Fruit fly (Drosophila melanogaster) whole organism, wandering third instar larva: ENCODE results near the gene CG7215.

Source experiments
- Abd-B ChIP-seq: fragments of >200 bp; optimal IDR thresholded peaks from 2 replicates; lab custom pipeline; 2017; ENCODE audit warnings: missing biosample characterization, missing genetic modification characterization
- CG32264 ChIP-seq: fragments of 200-800 bp; sonication (Bioruptor generic); optimal IDR thresholded peaks from 2 replicates; lab custom pipeline; 2016; ENCODE audit warnings: missing biosample characterization, missing genetic modification characterization
- CG9705 ChIP-seq: fragments of 200-800 bp; sonication (Bioruptor generic); optimal IDR thresholded peaks from 2 replicates; lab custom pipeline; 2018; ENCODE audit warnings: missing biosample characterization, mild to moderate bottlenecking, missing genetic modification characterization
- CrebA ChIP-seq: fragments of 200-800 bp; sonication (Bioruptor generic); optimal IDR thresholded peaks from 2 replicates; lab custom pipeline; 2016; ENCODE audit warnings: missing biosample characterization, mild to moderate bottlenecking, missing genetic modification characterization, borderline replicate concordance
- Dfd ChIP-seq: fragments of >200 bp; optimal IDR thresholded peaks from 2 replicates; lab custom pipeline; 2017; ENCODE audit warnings: missing biosample characterization, missing genetic modification characterization
- Dif ChIP-seq: fragments of 200-275, 200-300 bp; sonication (Bioruptor generic); optimal IDR thresholded peaks from 2 replicates; lab custom pipeline; 2018; ENCODE audit warnings: missing biosample characterization, missing genetic modification characterization; ENCODE audit not compliant: partially characterized antibody
- GATAd ChIP-seq: sonication (Bioruptor generic); optimal IDR thresholded peaks from 2 replicates; lab custom pipeline; 2016; ENCODE audit warnings: missing biosample characterization, missing genetic modification characterization
- HLH106 ChIP-seq: fragments of 200-800 bp; optimal IDR thresholded peaks from 3 replicates; lab custom pipeline; 2019; ENCODE audit warnings: missing biosample characterization, mild to moderate bottlenecking, missing genetic modification characterization, moderate library complexity
- Hnf4 ChIP-seq: fragments of 200-800 bp; sonication (Bioruptor generic); optimal IDR thresholded peaks from 2 replicates; lab custom pipeline; 2016; ENCODE audit warnings: missing biosample characterization, mild to moderate bottlenecking, missing genetic modification characterization
- Hr78 ChIP-seq: fragments of >200 bp; optimal IDR thresholded peaks from 2 replicates; lab custom pipeline; 2017; ENCODE audit warnings: missing biosample characterization, missing genetic modification characterization
- Hr83 ChIP-seq: fragments of 200-300 bp; sonication (Bioruptor generic); optimal IDR thresholded peaks from 2 replicates; lab custom pipeline; 2016; ENCODE audit warnings: missing biosample characterization, mild to moderate bottlenecking, missing genetic modification characterization, moderate library complexity; ENCODE audit not compliant: poor library complexity, severe bottlenecking
- Jra ChIP-seq: sonication (Bioruptor generic); optimal IDR thresholded peaks from 2 replicates; lab custom pipeline; 2016; ENCODE audit warnings: missing biosample characterization, missing genetic modification characterization
- Mio ChIP-seq: sonication (Bioruptor generic); optimal IDR thresholded peaks from 2 replicates; lab custom pipeline; 2016; ENCODE audit warnings: missing biosample characterization, missing genetic modification characterization
- Myc ChIP-seq: fragments of >200 bp; optimal IDR thresholded peaks from 2 replicates; lab custom pipeline; 2017
- N ChIP-seq: fragments of >200 bp; optimal IDR thresholded peaks from 2 replicates; lab custom pipeline; 2018; ENCODE audit warnings: missing biosample characterization, missing external identifiers, missing genetic modification characterization
- OdsH ChIP-seq: fragments of 200-800 bp; sonication (Bioruptor generic); optimal IDR thresholded peaks from 2 replicates; lab custom pipeline; 2016; ENCODE audit warnings: missing biosample characterization, mild to moderate bottlenecking, missing genetic modification characterization
- Rel ChIP-seq, 2 experiments: fragments of 200-800 bp; sonication (Bioruptor generic) in 1 of 2; optimal IDR thresholded peaks; 2 replicates in 1 of 2; 3 replicates in 1 of 2; lab custom pipeline; 2016 to 2019; ENCODE audit warnings: mild to moderate bottlenecking in 2 of 2, missing biosample characterization in 2 of 2, missing genetic modification characterization in 2 of 2, moderate library complexity in 1 of 2
- Sp1 ChIP-seq: fragments of 200-800 bp; sonication (Bioruptor generic); optimal IDR thresholded peaks from 3 replicates; lab custom pipeline; 2019; ENCODE audit warnings: missing biosample characterization, mild to moderate bottlenecking, missing genetic modification characterization, moderate library complexity
- Vsx2 ChIP-seq: fragments of 200-300, 225-300 bp; sonication (Bioruptor generic); optimal IDR thresholded peaks from 2 replicates; lab custom pipeline; 2018; ENCODE audit warnings: missing biosample characterization, missing genetic modification characterization; ENCODE audit not compliant: partially characterized antibody
- br ChIP-seq: fragments of 200-800 bp; sonication (Bioruptor generic); optimal IDR thresholded peaks from 2 replicates; lab custom pipeline; 2016; ENCODE audit warnings: missing biosample characterization, missing genetic modification characterization
- brk ChIP-seq: fragments of 200-800 bp; sonication (Bioruptor generic); optimal IDR thresholded peaks from 2 replicates; lab custom pipeline; 2016; ENCODE audit warnings: missing biosample characterization, mild to moderate bottlenecking, missing genetic modification characterization
- dl ChIP-seq, 2 experiments: fragments of 175-275, 200-275 bp in 1 of 2; fragments of 200-275 bp in 1 of 2; sonication (Bioruptor generic); optimal IDR thresholded peaks; lab custom pipeline; 2018; ENCODE audit warnings: mild to moderate bottlenecking in 2 of 2, missing biosample characterization in 2 of 2, missing genetic modification characterization in 2 of 2, moderate library complexity in 2 of 2; ENCODE audit not compliant: partially characterized antibody in 2 of 2, insufficient read depth in 1 of 2
- dmrt93B ChIP-seq: fragments of 200-800 bp; sonication (Bioruptor generic); optimal IDR thresholded peaks from 2 replicates; lab custom pipeline; 2018; ENCODE audit warnings: missing biosample characterization, mild to moderate bottlenecking, missing genetic modification characterization
- dsf ChIP-seq: sonication (Bioruptor generic); optimal IDR thresholded peaks from 2 replicates; lab custom pipeline; 2016; ENCODE audit warnings: missing biosample characterization, missing genetic modification characterization, borderline replicate concordance
- ey ChIP-seq: fragments of 200-800 bp; sonication (Bioruptor generic); optimal IDR thresholded peaks from 2 replicates; lab custom pipeline; 2016; ENCODE audit warnings: missing biosample characterization, missing genetic modification characterization
- foxo ChIP-seq, 2 experiments: fragments of 200-800 bp; sonication (Bioruptor generic); optimal IDR thresholded peaks; 2 replicates in 1 of 2; 3 replicates in 1 of 2; lab custom pipeline; 2016 to 2017; ENCODE audit warnings: missing biosample characterization in 2 of 2, missing genetic modification characterization in 2 of 2
- fru ChIP-seq: fragments of 200-800 bp; sonication (Bioruptor generic); optimal IDR thresholded peaks from 3 replicates; lab custom pipeline; 2016; ENCODE audit warnings: missing biosample characterization, mild to moderate bottlenecking, missing genetic modification characterization
- h ChIP-seq: fragments of 200-800 bp; sonication (Bioruptor generic); optimal IDR thresholded peaks from 3 replicates; lab custom pipeline; 2016; ENCODE audit warnings: missing biosample characterization, mild to moderate bottlenecking, missing genetic modification characterization
- jim ChIP-seq: fragments of 175-275, 200-325 bp; sonication (Bioruptor generic); optimal IDR thresholded peaks from 2 replicates; lab custom pipeline; 2016; ENCODE audit warnings: missing biosample characterization, mild to moderate bottlenecking, missing genetic modification characterization
- lola ChIP-seq: fragments of >200 bp; optimal IDR thresholded peaks from 2 replicates; lab custom pipeline; 2017; ENCODE audit warnings: missing biosample characterization, missing genetic modification characterization
- pan ChIP-seq: fragments of >200 bp; optimal IDR thresholded peaks from 2 replicates; lab custom pipeline; 2017
- psq ChIP-seq: fragments of 200-800 bp; sonication (Bioruptor generic); optimal IDR thresholded peaks from 3 replicates; lab custom pipeline; 2017; ENCODE audit warnings: missing biosample characterization, mild to moderate bottlenecking, missing genetic modification characterization, moderate library complexity
- rgr ChIP-seq: fragments of 200-800 bp; sonication (Bioruptor generic); optimal IDR thresholded peaks from 3 replicates; lab custom pipeline; 2016; ENCODE audit warnings: missing biosample characterization, mild to moderate bottlenecking, missing genetic modification characterization
- sage ChIP-seq: fragments of 200-800 bp; sonication (Bioruptor generic); optimal IDR thresholded peaks from 2 replicates; lab custom pipeline; 2016; ENCODE audit warnings: missing biosample characterization, mild to moderate bottlenecking, missing genetic modification characterization
- sv ChIP-seq: fragments of 200-800 bp; sonication (Bioruptor generic); optimal IDR thresholded peaks from 3 replicates; lab custom pipeline; 2016; ENCODE audit warnings: missing biosample characterization, missing genetic modification characterization
- tai ChIP-seq: sonication (Bioruptor generic); optimal IDR thresholded peaks from 2 replicates; lab custom pipeline; 2016; ENCODE audit warnings: missing biosample characterization, missing genetic modification characterization
- usp ChIP-seq: fragments of >200 bp; optimal IDR thresholded peaks from 2 replicates; lab custom pipeline; 2017; ENCODE audit warnings: missing biosample characterization, missing genetic modification characterization
- woc ChIP-seq: sonication (Bioruptor generic); optimal IDR thresholded peaks from 2 replicates; lab custom pipeline; 2016; ENCODE audit warnings: missing biosample characterization, mild to moderate bottlenecking, missing genetic modification characterization

Gene CG7215

dm6 chr3R:18167416-18168237, 554 bp upstream of the CG7215 start, which contains the start of gene wrd:
Gene wrd, plus strand, starts transcription at chr3R:18167757.
- TF ChIP-seq Vsx2 (no peak), brk (GFP tag; lab: Kevin White, UChicago) (no peak), br (GFP tag; lab: Kevin White, UChicago) (peak; percentile 18), Hr83 (GFP tag; lab: Kevin White, UChicago) (no peak), dmrt93B (GFP tag; lab: Kevin White, UChicago) (no peak), woc (GFP tag; lab: Kevin White, UChicago) (peak; percentile 9), Abd-B (GFP tag; lab: Kevin White, UChicago) (no peak), N (no peak), jim (GFP tag; lab: Kevin White, UChicago) (no peak), pan (lab: Kevin White, UChicago) (no peak), foxo (GFP tag; optimal IDR thresholded peaks at IDR 0.05; lab: Kevin White, UChicago) (peak in 1 of 2 experiments; percentile 52), ey (no peak), OdsH (GFP tag; lab: Kevin White, UChicago) (no peak), Dif (GFP tag; lab: Kevin White, UChicago) (no peak), tai (GFP tag; lab: Kevin White, UChicago) (no peak), CrebA (GFP tag; lab: Kevin White, UChicago) (no peak), Mio (no peak), usp (no peak), lola (no peak), Myc (lab: Kevin White, UChicago) (no peak), sage (GFP tag; lab: Kevin White, UChicago) (no peak), fru (GFP tag; lab: Kevin White, UChicago) (peak; percentile 36), Hnf4 (peak; percentile 10), Rel (GFP tag; optimal IDR thresholded peaks at IDR 0.05; lab: Kevin White, UChicago) (no peak), Rel (tag; optimal IDR thresholded peaks at IDR 0.05; lab: Kevin White, UChicago) (peak; percentile 14), rgr (GFP tag; lab: Kevin White, UChicago) (peak; percentile 9), CG9705 (GFP tag; lab: Kevin White, UChicago) (no peak), HLH106 (peak; percentile 34), CG32264 (GFP tag; lab: Kevin White, UChicago) (no peak), Sp1 (GFP tag; lab: Kevin White, UChicago) (peak; percentile 9), h (peak; percentile 22), dsf (GFP tag; lab: Kevin White, UChicago) (no peak), sv (GFP tag; lab: Kevin White, UChicago) (no peak), Jra (GFP tag; lab: Kevin White, UChicago) (no peak), psq (GFP tag; lab: Kevin White, UChicago) (no peak), dl (GFP tag; optimal IDR thresholded peaks at IDR 0.05; lab: Kevin White, UChicago; ENCODE audit: insufficient read depth in 1 of 2, partially characterized antibody in 2 of 2) (no peak), Dfd (GFP tag; lab: Kevin White, UChicago) (no peak), GATAd (no peak), Hr78 (no peak)

- TF ChIP-seq CG32264 (GFP tag; lab: Kevin White, UChicago) (no peak), brk (GFP tag; lab: Kevin White, UChicago) (no peak), pan (lab: Kevin White, UChicago) (no peak), sage (GFP tag; lab: Kevin White, UChicago) (no peak), woc (GFP tag; lab: Kevin White, UChicago) (peak; percentile 21), Sp1 (GFP tag; lab: Kevin White, UChicago) (no peak), CG9705 (GFP tag; lab: Kevin White, UChicago) (peak; percentile 9), rgr (GFP tag; lab: Kevin White, UChicago) (peak; percentile 24), sv (GFP tag; lab: Kevin White, UChicago) (no peak), foxo (GFP tag; optimal IDR thresholded peaks at IDR 0.05; lab: Kevin White, UChicago) (peak in 1 of 2 experiments; percentile 56), HLH106 (peak; percentile 24), Vsx2 (no peak), Rel (GFP tag; optimal IDR thresholded peaks at IDR 0.05; lab: Kevin White, UChicago) (no peak), Rel (tag; optimal IDR thresholded peaks at IDR 0.05; lab: Kevin White, UChicago) (peak; percentile 4), br (GFP tag; lab: Kevin White, UChicago) (peak; percentile 32), Hr78 (no peak), Hr83 (GFP tag; lab: Kevin White, UChicago) (peak; percentile 12), Hnf4 (peak; percentile 37), jim (GFP tag; lab: Kevin White, UChicago) (no peak), dsf (GFP tag; lab: Kevin White, UChicago) (no peak), psq (GFP tag; lab: Kevin White, UChicago) (peak; percentile 8), N (no peak), Dfd (GFP tag; lab: Kevin White, UChicago) (no peak), OdsH (GFP tag; lab: Kevin White, UChicago) (no peak), h (peak; percentile 10), Dif (GFP tag; lab: Kevin White, UChicago) (no peak), dl (GFP tag; optimal IDR thresholded peaks at IDR 0.05; lab: Kevin White, UChicago; ENCODE audit: insufficient read depth in 1 of 2, partially characterized antibody in 2 of 2) (no peak), usp (no peak), tai (GFP tag; lab: Kevin White, UChicago) (no peak), Jra (GFP tag; lab: Kevin White, UChicago) (peak; percentile 32), Mio (no peak), GATAd (no peak), Myc (lab: Kevin White, UChicago) (no peak), lola (no peak), dmrt93B (GFP tag; lab: Kevin White, UChicago) (no peak), Abd-B (GFP tag; lab: Kevin White, UChicago) (no peak), CrebA (GFP tag; lab: Kevin White, UChicago) (no peak), fru (GFP tag; lab: Kevin White, UChicago) (peak; percentile 34), ey (peak; percentile 10)
Observed at dm6 chr3R:18166261-18166720, 782 bp downstream of the CG7215 start.
